Fruit fly (Drosophila melanogaster) whole organism, pupa: Measurements from ENCODE around the gene CG15020.

Experiments
- CG10348 ChIP-seq: fragments of 200-800 bp; sonication (Bioruptor generic); IDR thresholded peaks from 2 replicates; pipeline ENCODE4 v1.3.6; 2022; ENCODE audit warnings: missing biosample characterization, missing genetic modification characterization
- CG12605 ChIP-seq: fragments of 200-800 bp; sonication (Bioruptor generic); IDR thresholded peaks from 2 replicates; pipeline ENCODE4 v1.3.6; 2022; ENCODE audit warnings: missing biosample characterization, missing genetic modification characterization
- CG14655 ChIP-seq: fragments of 200-800 bp; sonication (Bioruptor generic); optimal IDR thresholded peaks from 3 replicates; lab custom pipeline; 2017; ENCODE audit warnings: mild to moderate bottlenecking, missing biosample characterization, missing genetic modification reagents, missing genetic modification characterization
- CG15710 ChIP-seq: fragments of 200-800 bp; sonication (Bioruptor generic); optimal IDR thresholded peaks from 2 replicates; lab custom pipeline; 2018; ENCODE audit warnings: missing biosample characterization, mild to moderate bottlenecking, missing genetic modification characterization, moderate library complexity
- CG34367 ChIP-seq: fragments of 200-800 bp; sonication (Bioruptor generic); optimal IDR thresholded peaks from 2 replicates; lab custom pipeline; 2018; ENCODE audit warnings: missing biosample characterization, mild to moderate bottlenecking, missing genetic modification characterization
- EcR ChIP-seq: fragments of 200-800 bp; sonication (Bioruptor generic); optimal IDR thresholded peaks from 3 replicates; lab custom pipeline; 2019; ENCODE audit warnings: missing biosample characterization, missing genetic modification characterization, mild to moderate bottlenecking, moderate library complexity, missing genetic modification reagents
- Ets98B ChIP-seq: fragments of 200-800 bp; sonication (Bioruptor generic); IDR thresholded peaks from 2 replicates; pipeline ENCODE4 v1.3.6; 2022; ENCODE audit warnings: missing biosample characterization, missing genetic modification characterization
- Pif1A ChIP-seq: fragments of 200-800 bp; sonication (Bioruptor generic); optimal IDR thresholded peaks from 3 replicates; lab custom pipeline; 2016; ENCODE audit warnings: missing biosample characterization, missing genetic modification characterization
- fd96Ca ChIP-seq: fragments of 200-800 bp; sonication (Bioruptor generic); IDR thresholded peaks from 3 replicates; pipeline ENCODE4 v1.3.6; 2022; ENCODE audit warnings: missing biosample characterization, missing genetic modification characterization
- gl ChIP-seq: fragments of 200-800 bp; sonication (Bioruptor generic); optimal IDR thresholded peaks from 2 replicates; lab custom pipeline; 2018; ENCODE audit warnings: missing biosample characterization, mild to moderate bottlenecking, missing genetic modification characterization

DNA sequence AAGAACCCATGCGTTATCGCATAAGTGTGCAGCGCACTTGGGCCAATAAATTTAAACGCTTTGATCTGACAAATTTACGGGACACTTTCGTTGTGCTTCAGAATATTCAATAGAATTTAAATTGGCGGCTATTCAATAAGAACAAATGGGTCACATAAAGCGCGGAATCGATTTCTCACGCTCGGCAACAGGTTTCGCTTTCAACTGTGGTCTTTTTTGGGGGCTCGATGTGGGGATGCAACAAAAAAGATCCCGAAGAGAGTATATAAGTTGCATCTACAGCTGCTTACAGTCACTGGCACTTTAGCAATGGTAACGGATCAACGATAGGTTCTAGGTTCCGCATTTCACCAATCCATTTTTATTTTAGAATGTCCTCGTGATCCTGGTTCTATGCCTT, 51.3 kb downstream of the CG15020 start, which contains the start of gene CG11349:
- TF ChIP-seq gl (tag; lab: Kevin White, UChicago): no peak
- no peak for TF ChIP-seq EcR (GFP tag; lab: Kevin White, UChicago)
- no peak for TF ChIP-seq CG10348 (GFP tag; lab: Robert Waterston, UW)
- TF ChIP-seq CG34367 (tag; lab: Kevin White, UChicago): no peak
- no peak for TF ChIP-seq CG12605 (GFP tag; lab: Robert Waterston, UW)
- TF ChIP-seq CG14655 (GFP tag; lab: Kevin White, UChicago): no peak
- no peak for TF ChIP-seq CG15710 (tag; lab: Kevin White, UChicago)
- no peak for TF ChIP-seq Ets98B
- no peak for TF ChIP-seq fd96Ca (GFP tag; lab: Robert Waterston, UW)
- no peak for TF ChIP-seq Pif1A (GFP tag; lab: Kevin White, UChicago)
